Worm (Caenorhabditis elegans) whole organism, young adult: Measurements from ENCODE around the gene rpl-28.

Experiments used
- B0019.2 ChIP-seq: fragments of 200-800 bp; sonication (Bioruptor generic); conservative IDR thresholded peaks from 2 replicates; pipeline ENCODE4 v1.3.6; 2022; ENCODE audit warnings: missing genetic modification reagents, missing genetic modification characterization, missing compliant biosample characterization
- B0035.1 ChIP-seq: sonication (generic microtip); optimal IDR thresholded peaks from 2 replicates; lab custom pipeline; 2016; ENCODE audit warnings: missing genetic modification characterization, mild to moderate bottlenecking, missing compliant biosample characterization, missing genotype, missing genetic modification reagents
- B0261.1 ChIP-seq: sonication (generic microtip); optimal IDR thresholded peaks from 2 replicates; lab custom pipeline; 2016; ENCODE audit warnings: mild to moderate bottlenecking, missing genetic modification characterization, moderate library complexity, missing compliant biosample characterization
- C06A6.2 ChIP-seq: fragments of 200-800 bp; sonication (Bioruptor generic); conservative IDR thresholded peaks from 2 replicates; pipeline ENCODE4 v1.3.6; 2022; ENCODE audit warnings: missing genetic modification characterization, missing compliant biosample characterization
- D2030.7 ChIP-seq: fragments of 200-800 bp; sonication (Bioruptor generic); IDR thresholded peaks from 2 replicates; pipeline ENCODE4 v1.3.6; 2022; ENCODE audit warnings: missing genetic modification reagents, missing genetic modification characterization, missing compliant biosample characterization
- F33H1.4 ChIP-seq: fragments of 200-800 bp; sonication (Bioruptor generic); IDR thresholded peaks from 2 replicates; pipeline ENCODE4 v1.3.6; 2022; ENCODE audit warnings: missing genetic modification reagents, missing genetic modification characterization, missing compliant biosample characterization
- F37B4.10 ChIP-seq: fragments of 200-800 bp; sonication (Bioruptor generic); IDR thresholded peaks from 2 replicates; pipeline ENCODE4 v1.3.6; 2022; ENCODE audit warnings: missing genetic modification characterization, missing compliant biosample characterization
- F39B2.1 ChIP-seq: fragments of 200-800 bp; sonication (Bioruptor generic); IDR thresholded peaks from 2 replicates; pipeline ENCODE4 v1.3.6; 2022; ENCODE audit warnings: missing genetic modification reagents, missing genetic modification characterization, missing compliant biosample characterization
- K12H6.12 ChIP-seq: fragments of 200-800 bp; sonication (Bioruptor generic); optimal IDR thresholded peaks from 2 replicates; lab custom pipeline; 2018; ENCODE audit warnings: mild to moderate bottlenecking, missing genetic modification characterization, missing compliant biosample characterization
- Y67H2A.10 ChIP-seq: fragments of 200-800 bp; sonication (Bioruptor generic); conservative IDR thresholded peaks from 2 replicates; pipeline ENCODE4 v1.3.6; 2022; ENCODE audit warnings: missing genetic modification reagents, missing genetic modification characterization, missing compliant biosample characterization
- athp-1 ChIP-seq: sonication (generic microtip); optimal IDR thresholded peaks from 2 replicates; lab custom pipeline; 2017; ENCODE audit warnings: mild to moderate bottlenecking, missing genetic modification characterization, missing compliant biosample characterization
- ccch-3 ChIP-seq: fragments of 200-800 bp; sonication (Bioruptor generic); optimal IDR thresholded peaks from 2 replicates; lab custom pipeline; 2018; ENCODE audit warnings: mild to moderate bottlenecking, missing genetic modification characterization, missing compliant biosample characterization
- cebp-1 ChIP-seq, 2 experiments: fragments of 200-800 bp in 1 of 2; sonication (Bioruptor generic) in 1 of 2; sonication (generic microtip) in 1 of 2; IDR thresholded peaks in 1 of 2; optimal IDR thresholded peaks in 1 of 2; 2 replicates each; pipeline versions ENCODE4 v1.3.6 to Lab custom; 2017 to 2022; ENCODE audit warnings: missing compliant biosample characterization in 2 of 2, missing genetic modification characterization in 2 of 2, mild to moderate bottlenecking in 1 of 2, missing genetic modification reagents in 1 of 2, moderate library complexity in 1 of 2
- ceh-91 ChIP-seq: fragments of 200-800 bp; sonication (Bioruptor generic); IDR thresholded peaks from 2 replicates; pipeline ENCODE4 v1.3.6; 2022; ENCODE audit warnings: missing genetic modification reagents, missing genetic modification characterization, missing compliant biosample characterization
- dox-1 ChIP-seq: fragments of 200-800 bp; sonication (Bioruptor generic); IDR thresholded peaks from 2 replicates; pipeline ENCODE4 v1.3.6; 2022; ENCODE audit warnings: missing genetic modification reagents, missing genetic modification characterization, missing compliant biosample characterization
- dpl-1 ChIP-seq: fragments of 150-350 bp; optimal IDR thresholded peaks from 2 replicates; lab custom pipeline; 2014; ENCODE audit warnings: missing biosample characterization, missing genetic modification reagents, missing genetic modification characterization
- hsf-1 ChIP-seq: fragments of 200-800 bp; sonication (Bioruptor generic); IDR thresholded peaks from 2 replicates; pipeline ENCODE4 v1.3.6; 2022; ENCODE audit warnings: missing genetic modification reagents, missing genetic modification characterization, missing compliant biosample characterization
- lin-40 ChIP-seq: sonication (generic microtip); optimal IDR thresholded peaks from 2 replicates; lab custom pipeline; 2016; ENCODE audit warnings: missing genetic modification characterization, mild to moderate bottlenecking, missing compliant biosample characterization, missing genotype, missing genetic modification reagents
- lsl-1 ChIP-seq: fragments of 200-800 bp; sonication (Bioruptor generic); optimal IDR thresholded peaks from 2 replicates; lab custom pipeline; 2018; ENCODE audit warnings: mild to moderate bottlenecking, missing genetic modification characterization, moderate library complexity, missing compliant biosample characterization
- madf-6 ChIP-seq: fragments of 200-800 bp; sonication (Bioruptor generic); IDR thresholded peaks from 2 replicates; pipeline ENCODE4 v1.3.6; 2022; ENCODE audit warnings: missing genetic modification reagents, missing genetic modification characterization, missing compliant biosample characterization
- madf-8 ChIP-seq: fragments of 200-800 bp; sonication (Bioruptor generic); conservative IDR thresholded peaks from 2 replicates; pipeline ENCODE4 v1.3.6; 2022; ENCODE audit warnings: missing genetic modification reagents, missing genetic modification characterization, missing compliant biosample characterization
- mcd-1 ChIP-seq: fragments of 200-800 bp; sonication (Bioruptor generic); IDR thresholded peaks from 2 replicates; pipeline ENCODE4 v1.3.6; 2022; ENCODE audit warnings: missing genetic modification reagents, missing genetic modification characterization, missing compliant biosample characterization
- mxl-1 ChIP-seq: sonication (generic microtip); optimal IDR thresholded peaks from 2 replicates; lab custom pipeline; 2016; ENCODE audit warnings: missing genetic modification characterization, missing compliant biosample characterization
- nfya-2 ChIP-seq: fragments of 200-800 bp; sonication (Bioruptor generic); IDR thresholded peaks from 2 replicates; pipeline ENCODE4 v1.3.6; 2022; ENCODE audit warnings: missing genetic modification reagents, missing genetic modification characterization, missing compliant biosample characterization
- nfyb-1 ChIP-seq: fragments of 200-800 bp; sonication (Bioruptor generic); IDR thresholded peaks from 2 replicates; pipeline ENCODE4 v1.3.6; 2022; ENCODE audit warnings: missing genetic modification reagents, missing genetic modification characterization, missing compliant biosample characterization
- nhr-179 ChIP-seq: sonication (generic microtip); optimal IDR thresholded peaks from 2 replicates; lab custom pipeline; 2016; ENCODE audit warnings: mild to moderate bottlenecking, missing genetic modification characterization, missing compliant biosample characterization
- pbrm-1 ChIP-seq: fragments of 200-800 bp; sonication (Bioruptor generic); IDR thresholded peaks from 2 replicates; pipeline ENCODE4 v1.3.6; 2022; ENCODE audit warnings: missing genetic modification reagents, missing genetic modification characterization, missing compliant biosample characterization
- rcor-1 ChIP-seq: fragments of 200-800 bp; sonication (Bioruptor generic); IDR thresholded peaks from 2 replicates; pipeline ENCODE4 v1.3.6; 2022; ENCODE audit warnings: missing genetic modification reagents, missing genetic modification characterization, missing compliant biosample characterization
- rec-8 ChIP-seq, 2 experiments: sonication (generic microtip); optimal IDR thresholded peaks; 2 replicates each; lab custom pipeline; 2016; ENCODE audit warnings: mild to moderate bottlenecking in 2 of 2, missing genetic modification characterization in 2 of 2, missing genetic modification reagents in 2 of 2, missing genotype in 2 of 2, missing biosample characterization in 1 of 2, missing compliant biosample characterization in 1 of 2, moderate library complexity in 1 of 2
- sea-2 ChIP-seq: fragments of 200-800 bp; sonication (Bioruptor generic); IDR thresholded peaks from 2 replicates; pipeline ENCODE4 v1.3.6; 2022; ENCODE audit warnings: missing genetic modification characterization, missing compliant biosample characterization
- snpc-1.3 ChIP-seq: sonication (generic microtip); optimal IDR thresholded peaks from 2 replicates; lab custom pipeline; 2017; ENCODE audit warnings: missing genetic modification characterization, mild to moderate bottlenecking, missing compliant biosample characterization, antibody characterized with exemption, moderate library complexity, missing genotype, missing genetic modification reagents; ENCODE audit not compliant: insufficient read depth
- snpc-3.4 ChIP-seq: sonication (generic microtip); optimal IDR thresholded peaks from 2 replicates; lab custom pipeline; 2017; ENCODE audit warnings: missing genetic modification characterization, mild to moderate bottlenecking, missing compliant biosample characterization, antibody characterized with exemption, moderate library complexity, missing genotype, missing genetic modification reagents
- snpc-4 ChIP-seq, 5 experiments: fragments of 150-350 bp in 1 of 5; sonication (generic microtip) in 4 of 5; optimal IDR thresholded peaks; 2 replicates each; lab custom pipeline; 2014 to 2018; ENCODE audit warnings: missing genetic modification characterization in 5 of 5, missing biosample characterization in 3 of 5, antibody characterized with exemption in 2 of 5, mild to moderate bottlenecking in 2 of 5, missing compliant biosample characterization in 2 of 5, missing genotype in 2 of 5, moderate library complexity in 2 of 5, missing genetic modification reagents in 1 of 5
- tbx-9 ChIP-seq: sonication (generic microtip); optimal IDR thresholded peaks from 2 replicates; lab custom pipeline; 2016; ENCODE audit warnings: borderline replicate concordance, missing genetic modification characterization, inconsistent platforms, missing compliant biosample characterization
- tlf-1 ChIP-seq: fragments of 200-800 bp; sonication (Bioruptor generic); optimal IDR thresholded peaks from 2 replicates; lab custom pipeline; 2018; ENCODE audit warnings: mild to moderate bottlenecking, missing genetic modification characterization, missing compliant biosample characterization
- unc-62 ChIP-seq: fragments of 150-350 bp; optimal IDR thresholded peaks from 2 replicates; lab custom pipeline; 2014; ENCODE audit warnings: missing biosample characterization, missing genetic modification reagents, missing genetic modification characterization
- xnd-1 ChIP-seq: sonication (generic microtip); optimal IDR thresholded peaks from 2 replicates; lab custom pipeline; 2016; ENCODE audit warnings: missing genotype, missing genetic modification reagents, missing genetic modification characterization, missing compliant biosample characterization

rpl-28 gene

DNA sequence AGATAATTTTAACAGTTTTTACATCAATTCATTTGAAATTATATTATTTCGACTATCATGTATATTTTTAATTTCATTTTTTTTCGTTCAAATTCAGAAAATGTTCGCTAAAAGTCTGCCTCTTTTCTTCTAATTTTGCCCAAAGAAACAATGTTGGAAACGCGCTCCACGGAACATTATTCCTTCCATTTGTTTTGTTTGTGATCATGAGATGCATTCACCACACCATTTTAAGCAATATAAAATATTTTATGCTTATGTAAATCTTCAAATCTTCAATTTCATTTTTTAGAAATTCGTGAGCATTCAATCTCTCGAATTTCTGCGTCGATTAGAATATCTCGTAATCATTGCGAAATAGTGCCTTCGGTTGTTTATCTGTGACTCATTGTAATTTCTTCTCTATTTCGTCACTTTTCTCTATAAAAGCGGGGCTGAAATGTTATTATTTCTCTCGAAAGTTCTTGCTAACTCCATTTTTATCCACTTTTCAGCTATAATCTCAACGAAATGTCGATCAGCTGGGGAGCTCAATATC is 30.5 kb downstream of the rpl-28 start, which contains the start of gene istr-1 (continued):
- no peak for TF ChIP-seq nfyb-1 (GFP tag; lab: Robert Waterston, UW)
- no peak for TF ChIP-seq pbrm-1 (GFP tag; lab: Robert Waterston, UW)
- TF ChIP-seq F39B2.1 = no peak
- TF ChIP-seq B0261.1 = no peak
- no peak for TF ChIP-seq F37B4.10 (GFP tag; lab: Robert Waterston, UW)
- 0 out of 2 replicates have a peak, but pooled peaks have one; percentile 29 for TF ChIP-seq mcd-1 (GFP tag; lab: Robert Waterston, UW)
- no peak for TF ChIP-seq K12H6.12 (tag; lab: Kevin White, UChicago)
- TF ChIP-seq athp-1 (tag; lab: Kevin White, UChicago) = no peak

- TF ChIP-seq B0035.1 (no peak), ccch-3 (GFP tag; lab: Kevin White, UChicago) (no peak), madf-8 (GFP tag; lab: Robert Waterston, UW) (peak; percentile 63), cebp-1 (GFP tag; IDR thresholded peaks at IDR 0.05; lab: Robert Waterston, UW) (no peak), cebp-1 (tag; optimal IDR thresholded peaks at IDR 0.05; lab: Kevin White, UChicago) (no peak), ceh-91 (peak; percentile 35; the same call in 1 of the 2 replicates), tbx-9 (tag; lab: Kevin White, UChicago) (no peak), mcd-1 (GFP tag; lab: Robert Waterston, UW) (no peak), xnd-1 (tag; lab: Kevin White, UChicago) (peak; percentile 75), hsf-1 (no peak), dpl-1 (GFP tag; lab: Kevin White, UChicago) (no peak), Y67H2A.10 (GFP tag; lab: Robert Waterston, UW) (no peak), C06A6.2 (GFP tag; lab: Robert Waterston, UW) (no peak), snpc-1.3 (tag; lab: Kevin White, UChicago) (peak; percentile 18), sea-2 (GFP tag; lab: Robert Waterston, UW) (no peak), mxl-1 (tag; lab: Kevin White, UChicago) (no peak), F33H1.4 (GFP tag; lab: Robert Waterston, UW) (peak; percentile 91), lsl-1 (GFP tag; lab: Kevin White, UChicago) (peak; percentile 93), nfya-2 (GFP tag; lab: Robert Waterston, UW) (no peak), madf-6 (GFP tag; lab: Robert Waterston, UW) (peak; percentile 87), rec-8 (tag; optimal IDR thresholded peaks at IDR 0.05; lab: Kevin White, UChicago) (no peak), snpc-4 (GFP tag; optimal IDR thresholded peaks at IDR 0.05; lab: Kevin White, UChicago) (no peak), snpc-4 (tag; optimal IDR thresholded peaks at IDR 0.05; lab: Kevin White, UChicago) (no peak), D2030.7 (GFP tag; lab: Robert Waterston, UW) (peak; percentile 70), dox-1 (peak; percentile 40; the same call in 1 of the 2 replicates), unc-62 (no peak), snpc-3.4 (tag; lab: Kevin White, UChicago) (peak; percentile 0), rcor-1 (GFP tag; lab: Robert Waterston, UW) (no peak), B0019.2 (GFP tag; lab: Robert Waterston, UW) (no peak)
These were observed 31.1 kb downstream of the rpl-28 start for ce11 chrV:12696790-12697189.

- no peak for TF ChIP-seq Y67H2A.10 (GFP tag; lab: Robert Waterston, UW)
- no peak for TF ChIP-seq B0261.1
- no peak for TF ChIP-seq nhr-179 (tag; lab: Kevin White, UChicago)
- TF ChIP-seq tlf-1 (GFP tag; lab: Kevin White, UChicago) = no peak
- no peak for TF ChIP-seq lin-40 (tag; lab: Kevin White, UChicago)
- TF ChIP-seq snpc-3.4 (tag; lab: Kevin White, UChicago) = no peak
These were observed 31.9 kb downstream of the rpl-28 start, which contains the start of gene K10C8.4 for ce11 chrV:12695968-12696367. TSS of gene K10C8.4 (plus strand) at chrV:12696268.
